Worm (Caenorhabditis elegans): ENCODE measurements around the gene F26F4.5.

The F26F4.5 gene

ce11 chrIII:4917077-4917476 lies 26.0 kb upstream of the F26F4.5 start, which contains the start of gene rars-1:
TSS of gene rars-1 (minus strand) at chrIII:4917177.
- TF ChIP-seq unc-55 (GFP tag; optimal IDR thresholded peaks at IDR 0.05) (no peak), egl-27 (tag; optimal IDR thresholded peaks at IDR 0.05) (no peak), lin-39 (tag; optimal IDR thresholded peaks at IDR 0.05) (no peak), blmp-1 (tag; optimal IDR thresholded peaks at IDR 0.05; ENCODE audit: insufficient read depth) (no peak), ZK546.5 (tag; optimal IDR thresholded peaks at IDR 0.05) (no peak), zag-1 (tag; optimal IDR thresholded peaks at IDR 0.05) (no peak), Y55F3AM.14 (GFP tag; optimal IDR thresholded peaks at IDR 0.05) (no peak), lin-11 (tag; optimal IDR thresholded peaks at IDR 0.05) (no peak), ztf-1 (GFP tag; conservative IDR thresholded peaks at IDR 0.05) (no peak), nhr-129 (tag; optimal IDR thresholded peaks at IDR 0.05) (no peak), unc-39 (tag; optimal IDR thresholded peaks at IDR 0.05) (no peak), R02D3.7 (tag; optimal IDR thresholded peaks at IDR 0.05) (no peak), nhr-21 (tag; optimal IDR thresholded peaks at IDR 0.05) (no peak), nhr-10 (tag; optimal IDR thresholded peaks at IDR 0.05) (no peak)

- TF ChIP-seq egl-27 (tag; optimal IDR thresholded peaks at IDR 0.05), result no peak
- no peak for TF ChIP-seq nhr-12 (tag; optimal IDR thresholded peaks at IDR 0.05)
- TF ChIP-seq ztf-4 (tag; optimal IDR thresholded peaks at IDR 0.05), result no peak
- TF ChIP-seq ztf-11 (tag; optimal IDR thresholded peaks at IDR 0.05), result no peak
- TF ChIP-seq crh-2 (tag; optimal IDR thresholded peaks at IDR 0.05), result no peak
- no peak for TF ChIP-seq nhr-10 (tag; optimal IDR thresholded peaks at IDR 0.05)
- TF ChIP-seq sma-3 (GFP tag; optimal IDR thresholded peaks at IDR 0.05), result no peak
Measured at ce11 chrIII:4913736-4914135, 22.7 kb upstream of the F26F4.5 start.

ce11 chrIII:4912317-4912716 lies 21.3 kb upstream of the F26F4.5 start, which contains the start of the genes F26F4.9 and cee-1:
TSS of gene F26F4.9 (minus strand) at chrIII:4912521.
TSS of gene cee-1 (plus strand) at chrIII:4912699.
- TF ChIP-seq sma-3 (GFP tag; optimal IDR thresholded peaks at IDR 0.05) (peak; percentile 75), F13H6.1 (tag; optimal IDR thresholded peaks at IDR 0.05) (peak; percentile 68), unc-39 (tag; optimal IDR thresholded peaks at IDR 0.05) (no peak), alr-1 (tag; optimal IDR thresholded peaks at IDR 0.05) (no peak), unc-55 (GFP tag; optimal IDR thresholded peaks at IDR 0.05) (peak; percentile 74), gmeb-1 (tag; optimal IDR thresholded peaks at IDR 0.05) (peak; percentile 53), ceh-16 (tag; optimal IDR thresholded peaks at IDR 0.05) (no peak), lin-11 (tag; optimal IDR thresholded peaks at IDR 0.05) (no peak), lin-13 (GFP tag; optimal IDR thresholded peaks at IDR 0.05) (peak; percentile 41), peb-1 (tag; optimal IDR thresholded peaks at IDR 0.05) (no peak), nhr-77 (tag; optimal IDR thresholded peaks at IDR 0.05) (no peak), sma-9 (GFP tag; optimal IDR thresholded peaks at IDR 0.05) (peak; percentile 67), sma-9 (tag; optimal IDR thresholded peaks at IDR 0.05) (no peak), lsy-2 (tag; optimal IDR thresholded peaks at IDR 0.05) (peak; percentile 43 to 73), nhr-10 (tag; optimal IDR thresholded peaks at IDR 0.05) (no peak), ZK546.5 (tag; optimal IDR thresholded peaks at IDR 0.05) (no peak), mbf-1 (tag; optimal IDR thresholded peaks at IDR 0.05) (no peak), nhr-21 (tag; optimal IDR thresholded peaks at IDR 0.05) (no peak), nhr-6 (tag; optimal IDR thresholded peaks at IDR 0.05) (no peak), blmp-1 (tag; optimal IDR thresholded peaks at IDR 0.05; ENCODE audit: insufficient read depth) (no peak), lin-39 (tag; optimal IDR thresholded peaks at IDR 0.05) (no peak), elt-1 (tag; optimal IDR thresholded peaks at IDR 0.05) (no peak), unc-62 (GFP tag; optimal IDR thresholded peaks at IDR 0.05) (no peak), mab-5 (tag; optimal IDR thresholded peaks at IDR 0.05) (no peak), ztf-4 (tag; optimal IDR thresholded peaks at IDR 0.05) (no peak), R02D3.7 (tag; optimal IDR thresholded peaks at IDR 0.05) (no peak), nhr-11 (tag; optimal IDR thresholded peaks at IDR 0.05) (no peak), dmd-4 (tag; optimal IDR thresholded peaks at IDR 0.05) (no peak), mdl-1 (tag; optimal IDR thresholded peaks at IDR 0.05) (no peak), nhr-23 (tag; optimal IDR thresholded peaks at IDR 0.05) (no peak), elt-3 (tag; optimal IDR thresholded peaks at IDR 0.05) (no peak), aly-2 (tag; optimal IDR thresholded peaks at IDR 0.05) (no peak), sem-4 (tag; optimal IDR thresholded peaks at IDR 0.05) (no peak), skn-1 (tag; optimal IDR thresholded peaks at IDR 0.05) (no peak), nhr-129 (tag; optimal IDR thresholded peaks at IDR 0.05) (no peak), ceh-82 (tag; optimal IDR thresholded peaks at IDR 0.05) (no peak), Y55F3AM.14 (GFP tag; optimal IDR thresholded peaks at IDR 0.05) (no peak), C34F6.9 (tag; optimal IDR thresholded peaks at IDR 0.05) (peak; percentile 68), ztf-1 (GFP tag; conservative IDR thresholded peaks at IDR 0.05) (no peak), nhr-237 (tag; optimal IDR thresholded peaks at IDR 0.05) (no peak), egl-27 (tag; optimal IDR thresholded peaks at IDR 0.05) (no peak), nhr-12 (tag; optimal IDR thresholded peaks at IDR 0.05) (no peak), snpc-4 (tag; optimal IDR thresholded peaks at IDR 0.05) (no peak), crh-2 (tag; optimal IDR thresholded peaks at IDR 0.05) (peak; percentile 66), ztf-11 (tag; optimal IDR thresholded peaks at IDR 0.05) (no peak), nhr-25 (tag; optimal IDR thresholded peaks at IDR 0.05) (peak; percentile 44), fos-1 (tag; optimal IDR thresholded peaks at IDR 0.05) (peak; percentile 11), zag-1 (tag; optimal IDR thresholded peaks at IDR 0.05) (no peak), ama-1 (optimal IDR thresholded peaks at IDR 0.05) (no peak)
